Fruit fly (Drosophila melanogaster): ENCODE measurements around the gene nrm.

The nrm gene

DNA sequence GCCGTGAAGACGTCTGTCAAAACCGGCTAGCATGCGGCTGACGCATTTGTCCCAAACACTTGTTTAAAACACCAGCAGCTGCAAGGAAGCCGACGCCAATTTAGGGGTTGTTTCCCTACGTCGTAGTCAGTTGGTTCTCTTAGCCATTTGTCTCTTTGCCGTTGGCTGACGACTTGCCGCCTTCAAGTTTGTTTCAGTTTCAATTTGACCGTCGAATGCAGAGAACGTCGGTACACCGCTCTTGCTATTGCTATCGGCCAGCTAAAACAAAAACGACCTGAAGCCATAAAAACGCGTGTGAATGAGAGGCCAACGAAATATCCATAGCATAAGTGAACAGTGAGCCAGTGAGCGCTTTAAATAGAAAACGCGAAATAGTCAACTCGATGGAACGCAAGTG, at the start of gene nrm:
nrm (plus strand) TSS at position 197 of the 400 bp plus-strand sequence.
- TF ChIP-seq usp (GFP tag; optimal IDR thresholded peaks at IDR 0.05) (no peak), Dll (optimal IDR thresholded peaks at IDR 0.05) (no peak), EcR (GFP tag; optimal IDR thresholded peaks at IDR 0.05) (no peak), psq (optimal IDR thresholded peaks at IDR 0.05) (no peak), pan (optimal IDR thresholded peaks at IDR 0.05) (no peak), CG8478 (optimal IDR thresholded peaks at IDR 0.05) (no peak)

DNA sequence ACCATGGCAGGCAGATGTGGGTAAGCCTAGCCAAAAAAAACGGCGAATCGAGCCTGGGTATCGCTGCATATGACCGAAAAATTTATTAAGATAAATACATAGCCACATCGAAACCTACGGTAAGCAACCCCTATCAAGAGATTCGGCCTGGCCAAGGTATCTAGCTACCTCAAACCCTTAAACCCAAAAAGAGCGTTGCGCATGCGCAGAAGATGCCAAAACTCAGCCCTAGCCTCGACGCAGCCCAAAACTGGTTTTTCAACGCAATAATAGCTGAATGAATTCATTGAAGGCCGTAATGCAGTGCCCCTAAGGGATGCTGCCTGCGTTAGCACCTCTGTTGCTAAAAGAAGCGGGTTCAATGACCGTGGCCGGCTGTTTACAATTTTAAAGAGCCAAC, 45.5 kb upstream of the nrm start:
- TF ChIP-seq usp (GFP tag; optimal IDR thresholded peaks at IDR 0.05) (no peak), Dll (optimal IDR thresholded peaks at IDR 0.05) (no peak), EcR (GFP tag; optimal IDR thresholded peaks at IDR 0.05) (no peak), psq (optimal IDR thresholded peaks at IDR 0.05) (no peak), pan (optimal IDR thresholded peaks at IDR 0.05) (no peak), CG8478 (optimal IDR thresholded peaks at IDR 0.05) (no peak)

DNA sequence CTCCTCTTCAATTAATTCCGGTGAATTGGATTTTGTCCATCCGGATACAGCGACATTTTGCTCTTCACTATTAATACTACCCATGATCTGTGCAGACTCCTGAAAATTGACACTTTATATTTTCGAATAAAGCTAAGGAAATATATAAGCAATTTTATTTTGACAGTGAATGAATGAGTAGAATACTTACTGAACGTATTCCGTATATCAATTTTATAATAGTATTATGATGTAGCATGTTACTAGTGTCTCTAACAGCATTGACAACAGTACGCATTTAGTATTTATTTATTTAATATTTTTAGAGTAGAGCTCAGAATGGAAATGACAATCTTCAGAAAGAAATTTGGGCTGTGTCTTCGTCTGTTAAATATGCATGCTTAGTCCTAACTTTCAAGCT, 43.0 kb upstream of the nrm start, which contains the start of gene CG32461:
CG32461 (minus strand) TSS at position 101 of the 400 bp plus-strand sequence.
- no peak for TF ChIP-seq Dll (optimal IDR thresholded peaks at IDR 0.05)
- TF ChIP-seq usp (GFP tag; optimal IDR thresholded peaks at IDR 0.05): no peak

DNA sequence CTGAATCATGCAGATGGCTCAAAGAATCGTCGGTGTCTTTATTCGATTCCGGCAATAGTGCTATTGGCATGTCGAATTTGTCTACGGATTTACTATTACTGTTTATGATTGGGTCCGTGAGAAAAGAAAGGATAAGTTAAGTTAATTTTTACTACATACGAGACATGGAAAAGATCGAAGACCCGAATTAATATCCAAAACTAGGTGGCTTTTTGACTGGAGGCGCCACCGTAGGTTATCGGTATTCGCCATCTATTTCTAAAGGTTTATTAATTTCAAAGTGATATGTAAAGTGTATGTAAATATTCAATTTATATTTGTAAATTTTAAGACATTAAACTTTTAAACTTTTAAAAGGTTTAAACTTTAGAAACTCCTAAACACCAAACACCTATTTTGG, 40.0 kb upstream of the nrm start:
- TF ChIP-seq psq (optimal IDR thresholded peaks at IDR 0.05) (no peak), pan (optimal IDR thresholded peaks at IDR 0.05) (no peak), CG8478 (optimal IDR thresholded peaks at IDR 0.05) (no peak), EcR (GFP tag; optimal IDR thresholded peaks at IDR 0.05) (no peak), usp (GFP tag; optimal IDR thresholded peaks at IDR 0.05) (no peak), Dll (optimal IDR thresholded peaks at IDR 0.05) (no peak)

DNA sequence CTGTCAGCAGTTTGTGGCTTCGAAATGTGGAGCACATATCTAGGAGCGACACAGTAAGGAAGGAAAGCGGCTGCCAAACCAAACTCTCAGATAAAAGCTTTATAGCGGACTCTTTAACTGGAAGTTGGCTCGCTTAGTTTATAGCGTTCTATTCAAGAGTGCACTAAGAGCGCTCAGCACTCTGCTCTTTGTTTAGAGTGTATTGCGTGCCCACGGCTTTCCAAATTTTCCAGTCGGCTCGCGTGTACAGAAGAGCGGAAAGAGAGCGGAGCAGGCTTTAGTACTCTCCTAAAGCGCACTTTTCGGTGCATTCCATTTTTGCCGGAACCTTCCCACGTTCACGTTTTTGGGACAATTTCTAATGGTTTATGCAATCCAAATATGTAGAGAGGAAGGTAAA, 37.9 kb upstream of the nrm start:
- TF ChIP-seq EcR (GFP tag; optimal IDR thresholded peaks at IDR 0.05) (no peak), pan (optimal IDR thresholded peaks at IDR 0.05) (no peak), Dll (optimal IDR thresholded peaks at IDR 0.05) (no peak), CG8478 (optimal IDR thresholded peaks at IDR 0.05) (no peak), psq (optimal IDR thresholded peaks at IDR 0.05) (no peak), usp (GFP tag; optimal IDR thresholded peaks at IDR 0.05) (no peak)

DNA sequence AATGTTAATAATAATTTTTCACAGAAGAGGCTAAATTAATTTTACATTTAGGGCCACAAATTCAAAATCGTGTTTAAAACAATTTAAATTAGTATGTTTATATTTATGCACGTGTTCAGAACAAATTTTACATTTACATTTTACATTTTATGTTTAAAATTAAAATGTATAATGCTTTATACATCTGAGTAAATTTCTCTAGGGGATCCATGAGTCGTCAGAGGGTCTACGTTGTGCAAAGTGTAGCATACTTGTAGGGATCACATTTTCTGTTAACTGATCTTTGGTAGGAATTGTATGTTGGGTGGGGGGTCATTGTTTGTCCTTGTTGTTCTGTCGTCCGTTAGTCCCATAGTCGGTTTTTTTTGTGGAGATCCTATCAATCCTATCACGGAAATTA, 16.1 kb upstream of the nrm start:
- TF ChIP-seq EcR (GFP tag; optimal IDR thresholded peaks at IDR 0.05) (no peak), usp (GFP tag; optimal IDR thresholded peaks at IDR 0.05) (no peak), CG8478 (optimal IDR thresholded peaks at IDR 0.05) (no peak), psq (optimal IDR thresholded peaks at IDR 0.05) (no peak), Dll (optimal IDR thresholded peaks at IDR 0.05) (no peak), pan (optimal IDR thresholded peaks at IDR 0.05) (no peak)

DNA sequence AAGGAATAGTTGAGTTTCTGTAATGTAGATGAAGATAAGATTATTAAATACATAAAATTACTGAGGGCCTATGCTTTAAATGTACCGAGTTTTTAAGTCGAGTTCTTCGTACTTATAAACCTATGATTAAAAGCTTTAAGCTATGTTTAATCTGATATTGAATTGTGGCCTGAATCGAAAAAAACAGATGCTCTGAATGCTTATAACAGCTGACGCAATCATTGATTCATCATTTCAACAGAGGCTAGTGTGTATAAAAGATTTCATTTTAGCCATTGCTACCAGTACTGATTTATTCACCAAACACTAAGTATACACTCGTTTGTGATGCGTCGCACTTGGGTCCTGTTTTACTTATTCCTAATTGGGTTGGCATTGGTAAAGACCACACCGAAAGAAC, 10.8 kb upstream of the nrm start, which contains the start of gene CG32457:
CG32457 (plus strand) TSS at position 301 of the 400 bp plus-strand sequence.
- TF ChIP-seq pan (optimal IDR thresholded peaks at IDR 0.05) (no peak), Dll (optimal IDR thresholded peaks at IDR 0.05) (no peak), EcR (GFP tag; optimal IDR thresholded peaks at IDR 0.05) (no peak), psq (optimal IDR thresholded peaks at IDR 0.05) (no peak), usp (GFP tag; optimal IDR thresholded peaks at IDR 0.05) (no peak), CG8478 (optimal IDR thresholded peaks at IDR 0.05) (no peak)

DNA sequence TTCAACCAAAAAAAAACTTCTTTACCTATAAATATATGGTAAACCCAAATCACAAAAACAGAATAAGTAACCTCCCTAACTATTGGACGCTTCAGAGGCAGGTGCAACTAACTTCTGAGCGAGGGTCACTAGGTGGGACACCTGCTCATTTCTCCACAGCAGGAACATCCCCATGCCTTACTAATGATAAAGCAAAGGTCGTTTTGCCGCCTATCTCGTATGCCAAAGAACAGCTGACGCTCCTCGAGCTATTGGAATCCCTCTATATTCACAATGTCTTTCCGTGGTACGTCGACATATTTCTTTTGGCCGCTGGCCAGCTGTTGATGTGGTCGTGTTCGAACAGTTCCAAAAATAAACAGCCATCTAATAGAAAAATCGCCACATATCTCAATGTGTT, 8.7 kb upstream of the nrm start:
- no peak for TF ChIP-seq CG8478 (optimal IDR thresholded peaks at IDR 0.05)

DNA sequence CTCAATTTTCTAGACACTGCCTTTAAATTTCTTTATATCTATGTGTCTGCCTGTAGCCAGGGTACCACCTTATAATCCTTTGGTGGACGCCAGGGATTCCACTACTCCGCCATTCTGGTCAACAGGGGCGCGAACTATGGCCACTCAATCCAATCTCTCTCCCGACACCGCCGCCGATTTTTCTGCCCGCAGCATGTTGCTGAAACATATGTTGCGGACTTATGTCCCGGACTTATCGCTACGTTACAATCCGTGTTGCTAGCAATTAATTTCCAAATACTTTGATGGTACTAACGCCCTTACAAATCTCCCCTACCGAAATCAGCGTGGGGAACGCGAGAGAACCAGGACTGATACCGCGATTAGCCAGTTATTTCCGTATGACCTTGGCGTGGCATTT, 7.0 kb downstream of the nrm start:
- TF ChIP-seq Dll (optimal IDR thresholded peaks at IDR 0.05) (no peak), EcR (GFP tag; optimal IDR thresholded peaks at IDR 0.05) (no peak)

DNA sequence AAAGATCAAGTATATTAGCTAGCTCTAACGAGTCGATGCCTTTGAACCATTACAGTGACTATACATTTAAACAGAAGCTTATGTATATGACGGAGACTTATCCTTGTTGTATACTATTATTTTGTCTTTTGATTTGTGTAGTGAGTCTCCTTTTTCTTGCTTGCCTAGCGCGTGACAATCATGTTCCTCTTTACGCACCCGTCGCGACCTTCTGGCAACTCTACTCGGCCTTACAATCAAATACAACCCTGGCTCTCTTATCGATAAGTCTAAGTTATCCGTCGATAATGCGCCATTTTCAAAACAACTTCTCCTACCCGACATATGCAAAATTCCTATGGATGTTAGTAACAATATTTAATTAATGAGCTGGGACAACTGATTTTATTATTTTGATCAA, 17.5 kb downstream of the nrm start:
- TF ChIP-seq usp (GFP tag; optimal IDR thresholded peaks at IDR 0.05): no peak
- no peak for TF ChIP-seq psq (optimal IDR thresholded peaks at IDR 0.05)
- no peak for TF ChIP-seq EcR (GFP tag; optimal IDR thresholded peaks at IDR 0.05)
- no peak for TF ChIP-seq pan (optimal IDR thresholded peaks at IDR 0.05)
- no peak for TF ChIP-seq Dll (optimal IDR thresholded peaks at IDR 0.05)
- no peak for TF ChIP-seq CG8478 (optimal IDR thresholded peaks at IDR 0.05)

DNA sequence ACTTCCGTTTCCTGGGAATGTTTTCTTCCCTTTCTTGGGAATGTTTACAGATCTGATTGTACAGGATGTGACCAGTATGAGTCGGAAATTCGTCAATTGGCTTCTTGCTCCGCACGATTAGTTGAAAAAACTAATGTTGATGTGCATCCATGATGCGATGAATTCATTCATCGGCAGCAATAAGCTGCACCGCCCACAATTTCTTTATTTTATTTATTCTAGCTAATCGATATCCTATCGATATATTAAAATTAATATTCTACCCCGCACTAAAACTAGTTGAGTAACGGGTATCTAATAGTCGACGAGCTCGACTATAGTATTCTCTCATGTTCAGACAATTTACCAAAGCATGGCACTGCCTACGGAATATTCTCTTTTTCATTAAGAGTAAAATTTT, 23.1 kb downstream of the nrm start:
- TF ChIP-seq Dll (optimal IDR thresholded peaks at IDR 0.05) (no peak), usp (GFP tag; optimal IDR thresholded peaks at IDR 0.05) (no peak), CG8478 (optimal IDR thresholded peaks at IDR 0.05) (no peak), EcR (GFP tag; optimal IDR thresholded peaks at IDR 0.05) (no peak), pan (optimal IDR thresholded peaks at IDR 0.05) (no peak), psq (optimal IDR thresholded peaks at IDR 0.05) (no peak)

DNA sequence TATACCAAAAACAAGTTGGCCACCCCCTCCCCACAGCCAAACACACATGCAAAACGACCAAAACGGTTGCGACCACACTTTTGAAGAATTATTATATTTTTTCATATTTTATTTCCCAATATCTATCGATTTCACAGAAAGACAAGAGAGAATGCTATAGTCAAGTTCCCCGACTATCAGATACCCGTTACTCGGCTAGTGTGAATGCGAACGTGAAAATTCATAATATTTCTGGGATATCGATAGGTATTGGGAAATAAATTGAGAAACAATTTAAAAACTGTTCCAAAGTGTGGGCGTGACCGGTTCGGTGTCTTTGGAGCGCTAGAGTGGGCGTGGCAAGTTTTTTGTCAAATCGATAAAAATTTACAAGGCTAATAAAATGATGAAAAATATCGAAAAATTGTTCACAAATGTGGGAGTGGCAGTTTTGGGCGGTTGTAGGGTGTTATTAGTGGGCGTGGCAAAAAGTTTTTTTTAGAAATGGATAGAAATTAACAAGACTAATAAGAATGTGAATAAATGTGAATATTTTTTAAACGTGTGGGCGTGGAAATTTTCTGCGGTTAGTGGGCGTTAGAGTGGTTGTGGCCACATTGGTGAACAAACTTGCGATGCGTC, 24.3 kb downstream of the nrm start:
- TF ChIP-seq CG8478 (optimal IDR thresholded peaks at IDR 0.05) (no peak), psq (optimal IDR thresholded peaks at IDR 0.05) (no peak), EcR (GFP tag; optimal IDR thresholded peaks at IDR 0.05) (no peak), pan (optimal IDR thresholded peaks at IDR 0.05) (no peak), Dll (optimal IDR thresholded peaks at IDR 0.05) (no peak), usp (GFP tag; optimal IDR thresholded peaks at IDR 0.05) (no peak)

DNA sequence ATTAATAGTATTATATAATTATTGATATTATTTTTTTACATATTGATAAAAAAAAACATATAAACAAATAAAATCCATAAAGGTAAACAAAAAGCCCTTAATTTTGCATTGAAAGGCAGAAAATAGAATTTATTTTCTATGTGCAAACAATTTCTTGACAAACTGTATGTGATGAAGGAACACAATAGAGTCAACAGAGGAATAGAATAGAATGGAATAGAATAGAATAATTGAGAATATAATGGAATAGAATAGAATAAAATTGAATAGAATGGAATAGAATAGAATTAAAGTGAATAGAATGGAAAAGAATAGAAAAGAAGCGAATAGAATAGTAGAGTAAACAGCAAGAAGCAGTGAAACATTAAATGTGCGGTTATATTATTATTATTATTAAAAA, 83.1 kb downstream of the nrm start:
- TF ChIP-seq psq (optimal IDR thresholded peaks at IDR 0.05) (no peak), pan (optimal IDR thresholded peaks at IDR 0.05) (no peak), CG8478 (optimal IDR thresholded peaks at IDR 0.05) (no peak), Dll (optimal IDR thresholded peaks at IDR 0.05) (no peak), usp (GFP tag; optimal IDR thresholded peaks at IDR 0.05) (no peak), EcR (GFP tag; optimal IDR thresholded peaks at IDR 0.05) (no peak)

All from whole organism.